Fruit fly (Drosophila melanogaster) whole organism, embryonic: ENCODE measurements around the gene CG32147.
A peak's percentile ranks its signal among the peaks of the same experiment; 100 is the strongest.

ENCODE experiments used
- C15 ChIP-seq: fragments of 200-800 bp; sonication (Bioruptor generic); IDR thresholded peaks from 3 replicates; pipeline ENCODE4 v1.3.6; 2022; ENCODE audit warnings: missing biosample characterization, missing genetic modification characterization
- CG10543 ChIP-seq: fragments of 200-800 bp; sonication (Bioruptor generic); optimal IDR thresholded peaks from 3 replicates; lab custom pipeline; 2017; ENCODE audit warnings: missing biosample characterization, mild to moderate bottlenecking, missing genetic modification characterization, moderate library complexity
- CG11247 ChIP-seq: fragments of 200-800 bp; sonication (Bioruptor generic); IDR thresholded peaks from 2 replicates; pipeline ENCODE4 v1.3.6; 2022; ENCODE audit warnings: missing biosample characterization, missing genetic modification characterization
- CG11398 ChIP-seq: fragments of 200-800 bp; sonication (Bioruptor generic); optimal IDR thresholded peaks from 2 replicates; lab custom pipeline; 2016; ENCODE audit warnings: missing biosample characterization, missing genetic modification characterization
- CG11504 ChIP-seq: fragments of 200-800 bp; sonication (Bioruptor generic); optimal IDR thresholded peaks from 3 replicates; lab custom pipeline; 2019; ENCODE audit warnings: missing biosample characterization, mild to moderate bottlenecking, missing genetic modification characterization, moderate library complexity
- CG13424 ChIP-seq: fragments of 200-800 bp; sonication (Bioruptor generic); optimal IDR thresholded peaks from 2 replicates; lab custom pipeline; 2019; ENCODE audit warnings: missing biosample characterization, mild to moderate bottlenecking, missing genetic modification characterization, moderate library complexity
- CG14441 ChIP-seq: fragments of 200-800 bp; sonication (Bioruptor generic); IDR thresholded peaks from 2 replicates; pipeline ENCODE4 v1.3.6; 2022; ENCODE audit warnings: missing biosample characterization, missing genetic modification characterization
- CG1529 ChIP-seq: fragments of 200-800 bp; sonication (Bioruptor generic); optimal IDR thresholded peaks from 3 replicates; lab custom pipeline; 2018; ENCODE audit warnings: missing biosample characterization, missing genetic modification characterization
- CG17328 ChIP-seq: fragments of 200-800 bp; sonication (Bioruptor generic); IDR thresholded peaks from 2 replicates; pipeline ENCODE4 v1.3.6; 2022; ENCODE audit warnings: missing biosample characterization, missing genetic modification characterization
- CG1832 ChIP-seq: fragments of 200-800 bp; sonication (Bioruptor generic); optimal IDR thresholded peaks from 2 replicates; lab custom pipeline; 2017; ENCODE audit warnings: missing biosample characterization, mild to moderate bottlenecking, missing genetic modification characterization, inconsistent platforms
- CG2129 ChIP-seq: fragments of 200-800 bp; sonication (Bioruptor generic); IDR thresholded peaks from 2 replicates; pipeline ENCODE4 v1.3.6; 2022; ENCODE audit warnings: missing biosample characterization, missing genetic modification characterization; ENCODE audit not compliant: partially characterized antibody
- CG31224 ChIP-seq: fragments of 200-800 bp; sonication (Bioruptor generic); IDR thresholded peaks from 2 replicates; pipeline ENCODE4 v1.3.6; 2022; ENCODE audit warnings: missing biosample characterization, missing genetic modification characterization
- CG32772 ChIP-seq: fragments of 200-800 bp; sonication (Bioruptor generic); IDR thresholded peaks from 2 replicates; pipeline ENCODE4 v1.3.6; 2022; ENCODE audit warnings: missing biosample characterization, missing genetic modification characterization
- CG34224 ChIP-seq: fragments of 200-800 bp; sonication (Bioruptor generic); IDR thresholded peaks from 3 replicates; pipeline ENCODE4 v1.3.6; 2022; ENCODE audit warnings: missing biosample characterization, missing genetic modification characterization; ENCODE audit not compliant: partially characterized antibody
- CG7786 ChIP-seq: fragments of 200-800 bp; sonication (Bioruptor generic); optimal IDR thresholded peaks from 2 replicates; lab custom pipeline; 2016; ENCODE audit warnings: missing biosample characterization, missing genetic modification characterization
- CG7963 ChIP-seq: fragments of 200-800 bp; sonication (Bioruptor generic); IDR thresholded peaks from 3 replicates; pipeline ENCODE4 v1.3.6; 2022; ENCODE audit warnings: missing biosample characterization, missing genetic modification characterization; ENCODE audit not compliant: partially characterized antibody
- CG8281 ChIP-seq: fragments of 200-800 bp; sonication (Bioruptor generic); optimal IDR thresholded peaks from 2 replicates; lab custom pipeline; 2018; ENCODE audit warnings: missing biosample characterization, mild to moderate bottlenecking, missing genetic modification characterization, moderate library complexity
- CG8478 ChIP-seq: fragments of >200 bp; optimal IDR thresholded peaks from 2 replicates; lab custom pipeline; 2018
- Dad ChIP-seq: fragments of 200-800 bp; sonication (Bioruptor generic); optimal IDR thresholded peaks from 3 replicates; lab custom pipeline; 2016; ENCODE audit warnings: missing biosample characterization, missing genetic modification characterization
- Elba2 ChIP-seq: fragments of 200-800 bp; sonication (Bioruptor generic); optimal IDR thresholded peaks from 3 replicates; lab custom pipeline; 2016; ENCODE audit warnings: missing biosample characterization, missing genetic modification characterization
- Fer1 ChIP-seq: fragments of 200-800 bp; sonication (Bioruptor generic); optimal IDR thresholded peaks from 2 replicates; lab custom pipeline; 2017; ENCODE audit warnings: missing biosample characterization, mild to moderate bottlenecking, missing genetic modification characterization
- Gug ChIP-seq: fragments of 200-800 bp; sonication (Bioruptor generic); IDR thresholded peaks from 4 replicates; pipeline ENCODE4 v1.3.6; 2022; ENCODE audit warnings: missing biosample characterization, missing genetic modification characterization
- Hey ChIP-seq: fragments of 200-800 bp; sonication (Bioruptor generic); optimal IDR thresholded peaks from 3 replicates; lab custom pipeline; 2018; ENCODE audit warnings: missing biosample characterization, mild to moderate bottlenecking, missing genetic modification characterization
- Hr3 ChIP-seq: fragments of 200-800 bp; sonication (Bioruptor generic); optimal IDR thresholded peaks from 3 replicates; lab custom pipeline; 2016; ENCODE audit warnings: missing biosample characterization, missing genetic modification characterization
- Hsf ChIP-seq: fragments of 200-800 bp; sonication (Bioruptor generic); optimal IDR thresholded peaks from 3 replicates; lab custom pipeline; 2016; ENCODE audit warnings: missing biosample characterization, missing genetic modification characterization
- Mes4 ChIP-seq: fragments of 200-800 bp; sonication (Bioruptor generic); optimal IDR thresholded peaks from 2 replicates; lab custom pipeline; 2016; ENCODE audit warnings: missing biosample characterization, missing genetic modification characterization
- NFAT ChIP-seq: fragments of 200-800 bp; sonication (Bioruptor generic); IDR thresholded peaks from 2 replicates; pipeline ENCODE4 v1.3.6; 2022; ENCODE audit warnings: missing biosample characterization, missing genetic modification characterization
- Nf-YB ChIP-seq: fragments of 200-800 bp; sonication (Bioruptor generic); optimal IDR thresholded peaks from 3 replicates; lab custom pipeline; 2019; ENCODE audit warnings: missing biosample characterization, mild to moderate bottlenecking, missing genetic modification characterization, moderate library complexity
- Six4 ChIP-seq: fragments of 200-800 bp; sonication (Bioruptor generic); optimal IDR thresholded peaks from 2 replicates; lab custom pipeline; 2016; ENCODE audit warnings: missing biosample characterization, missing genetic modification characterization
- Sox102F ChIP-seq: fragments of 200-800 bp; sonication (Bioruptor generic); optimal IDR thresholded peaks from 2 replicates; lab custom pipeline; 2018; ENCODE audit warnings: missing biosample characterization, mild to moderate bottlenecking, missing genetic modification characterization, moderate library complexity
- az2 ChIP-seq: fragments of 200-800 bp; sonication (Bioruptor generic); optimal IDR thresholded peaks from 3 replicates; lab custom pipeline; 2016; ENCODE audit warnings: missing biosample characterization, missing genetic modification characterization
- btn ChIP-seq: fragments of 200-800 bp; sonication (Bioruptor generic); optimal IDR thresholded peaks from 2 replicates; lab custom pipeline; 2016; ENCODE audit warnings: missing biosample characterization, missing genetic modification characterization
- cato ChIP-seq: fragments of 200-800 bp; sonication (Bioruptor generic); optimal IDR thresholded peaks from 2 replicates; lab custom pipeline; 2016; ENCODE audit warnings: missing biosample characterization, missing genetic modification characterization, borderline replicate concordance
- cg ChIP-seq: fragments of 200-800 bp; sonication (Bioruptor generic); optimal IDR thresholded peaks from 3 replicates; lab custom pipeline; 2019; ENCODE audit warnings: missing biosample characterization, mild to moderate bottlenecking, missing genetic modification characterization, moderate library complexity
- chinmo ChIP-seq: fragments of 200-800 bp; sonication (Bioruptor generic); IDR thresholded peaks from 4 replicates; pipeline ENCODE4 v1.3.6; 2022; ENCODE audit warnings: missing biosample characterization, missing genetic modification characterization; ENCODE audit not compliant: partially characterized antibody
- croc ChIP-seq: fragments of 200-800 bp; sonication (Bioruptor generic); conservative IDR thresholded peaks from 3 replicates; pipeline ENCODE4 v1.3.6; 2022; ENCODE audit warnings: missing biosample characterization, missing genetic modification characterization
- eyg ChIP-seq: fragments of 200-800 bp; sonication (Bioruptor generic); optimal IDR thresholded peaks from 3 replicates; lab custom pipeline; 2016; ENCODE audit warnings: missing biosample characterization, missing genetic modification characterization
- fd102C ChIP-seq: fragments of 200-800 bp; sonication (Bioruptor generic); optimal IDR thresholded peaks from 2 replicates; lab custom pipeline; 2018; ENCODE audit warnings: missing biosample characterization, mild to moderate bottlenecking, missing genetic modification characterization, moderate library complexity
- gsb-n ChIP-seq: fragments of 200-800 bp; sonication (Bioruptor generic); optimal IDR thresholded peaks from 3 replicates; lab custom pipeline; 2018; ENCODE audit warnings: missing biosample characterization, mild to moderate bottlenecking, missing genetic modification characterization
- hkb ChIP-seq, 2 experiments: fragments of 200-800 bp in 1 of 2; fragments of >200 bp in 1 of 2; sonication (Bioruptor generic) in 1 of 2; IDR thresholded peaks in 1 of 2; optimal IDR thresholded peaks in 1 of 2; 2 replicates each; pipeline versions ENCODE4 v1.3.6 to Lab custom; 2017 to 2022; ENCODE audit warnings: missing biosample characterization in 1 of 2, missing genetic modification characterization in 1 of 2
- maf-S ChIP-seq: fragments of 200-800 bp; sonication (Bioruptor generic); optimal IDR thresholded peaks from 2 replicates; lab custom pipeline; 2016; ENCODE audit warnings: missing biosample characterization, missing genetic modification characterization
- nau ChIP-seq: fragments of 200-800 bp; sonication (Bioruptor generic); optimal IDR thresholded peaks from 3 replicates; lab custom pipeline; 2017; ENCODE audit warnings: missing biosample characterization, mild to moderate bottlenecking, missing genetic modification characterization, missing genetic modification reagents
- org-1 ChIP-seq: fragments of 200-800 bp; sonication (Bioruptor generic); optimal IDR thresholded peaks from 2 replicates; lab custom pipeline; 2017; ENCODE audit warnings: missing biosample characterization, missing genetic modification characterization
- row ChIP-seq: fragments of 200-800 bp; sonication (Bioruptor generic); IDR thresholded peaks from 3 replicates; pipeline ENCODE4 v1.3.6; 2022; ENCODE audit warnings: missing biosample characterization, missing genetic modification characterization
- salm ChIP-seq: fragments of 200-800 bp; sonication (Bioruptor generic); optimal IDR thresholded peaks from 2 replicates; lab custom pipeline; 2018; ENCODE audit warnings: missing biosample characterization, mild to moderate bottlenecking, missing genetic modification characterization
- sc ChIP-seq, 3 experiments: fragments of >200 bp in 2 of 3; fragments of 200-800 bp in 1 of 3; sonication (Bioruptor generic) in 1 of 3; optimal IDR thresholded peaks; 2 replicates in 2 of 3; 3 replicates in 1 of 3; lab custom pipeline; 2017; ENCODE audit warnings: mild to moderate bottlenecking in 1 of 3, missing biosample characterization in 1 of 3, missing genetic modification characterization in 1 of 3, missing genetic modification reagents in 1 of 3
- scrt ChIP-seq: fragments of 200-800 bp; sonication (Bioruptor generic); optimal IDR thresholded peaks from 2 replicates; lab custom pipeline; 2018; ENCODE audit warnings: missing biosample characterization, mild to moderate bottlenecking, missing genetic modification characterization, moderate library complexity
- sob ChIP-seq: fragments of 200-800 bp; sonication (Bioruptor generic); IDR thresholded peaks from 2 replicates; pipeline ENCODE4 v1.3.6; 2022; ENCODE audit warnings: missing biosample characterization, missing genetic modification characterization
- wdn ChIP-seq: fragments of 200-800 bp; sonication (Bioruptor generic); IDR thresholded peaks from 2 replicates; pipeline ENCODE4 v1.3.6; 2022; ENCODE audit warnings: missing biosample characterization, missing genetic modification characterization

The CG32147 gene

DNA sequence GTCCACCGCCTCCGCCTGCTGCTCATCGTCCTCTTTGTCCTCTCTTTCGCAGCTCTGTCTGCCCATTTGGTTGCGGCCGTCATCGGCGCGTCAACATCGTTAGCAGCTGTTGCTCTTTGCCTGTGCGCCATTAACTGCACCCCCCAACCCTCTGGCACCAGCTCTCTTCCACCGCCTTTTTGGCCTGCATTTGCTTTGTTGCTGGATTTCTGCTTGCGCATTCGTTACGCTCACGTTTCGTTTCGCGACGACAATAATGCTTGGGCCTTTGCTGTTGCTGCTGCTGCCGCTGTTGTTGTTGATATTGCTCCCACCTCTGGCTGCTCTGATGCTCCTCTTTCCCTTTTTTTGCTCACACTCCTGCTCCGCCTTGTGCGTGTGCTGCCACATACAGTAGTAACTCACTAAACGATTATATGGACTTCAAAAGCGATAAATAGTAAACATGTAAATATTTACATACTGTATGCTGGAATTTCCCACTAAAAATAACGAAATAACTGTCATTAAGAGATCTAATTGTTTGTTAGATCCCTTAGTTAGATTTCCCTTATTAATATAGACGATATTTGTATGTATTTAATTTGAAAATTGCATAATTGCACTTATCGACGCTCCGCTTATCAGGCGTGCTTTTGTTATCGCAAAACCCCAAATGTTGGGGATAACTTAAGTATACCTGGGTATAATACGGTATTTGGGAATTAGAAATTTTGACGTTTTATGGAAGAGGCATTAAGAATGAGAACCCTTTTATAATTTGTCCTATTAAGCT, 42.0 kb downstream of the CG32147 start (continued):
- TF ChIP-seq CG8281 (tag; lab: Kevin White, UChicago), result no peak
- TF ChIP-seq fd102C (GFP tag; lab: Kevin White, UChicago), result no peak
- no peak for TF ChIP-seq Nf-YB (GFP tag; lab: Kevin White, UChicago)
- no peak for TF ChIP-seq cg
- no peak for TF ChIP-seq NFAT
- TF ChIP-seq CG8478 (lab: Kevin White, UChicago), result no peak
- TF ChIP-seq CG34224 (GFP tag; lab: Robert Waterston, UW), result no peak
- TF ChIP-seq Elba2 (GFP tag; lab: Kevin White, UChicago), result no peak
- no peak for TF ChIP-seq CG1529 (GFP tag; lab: Kevin White, UChicago)
- TF ChIP-seq C15 (GFP tag; lab: Robert Waterston, UW), result no peak
- no peak for TF ChIP-seq Fer1 (GFP tag; lab: Kevin White, UChicago)
- no peak for TF ChIP-seq CG14441 (GFP tag; lab: Robert Waterston, UW)
- TF ChIP-seq Sox102F (GFP tag; lab: Kevin White, UChicago), result peak; percentile 20
- no peak for TF ChIP-seq CG11398 (GFP tag; lab: Kevin White, UChicago)
- no peak for TF ChIP-seq Hey (tag; lab: Kevin White, UChicago)
- 0 out of 2 replicates have a peak, but pooled peaks have one; percentile 14 for TF ChIP-seq CG11247 (GFP tag; lab: Robert Waterston, UW)
- no peak for TF ChIP-seq CG13424 (tag; lab: Kevin White, UChicago)
- TF ChIP-seq sc (optimal IDR thresholded peaks at IDR 0.05; lab: Kevin White, UChicago), result no peak
- TF ChIP-seq sc (GFP tag; optimal IDR thresholded peaks at IDR 0.05; lab: Kevin White, UChicago), result no peak
- TF ChIP-seq org-1 (GFP tag; lab: Kevin White, UChicago), result no peak
- no peak for TF ChIP-seq CG7786 (GFP tag; lab: Kevin White, UChicago)
- TF ChIP-seq CG11504, result peak; percentile 23
- TF ChIP-seq az2 (GFP tag; lab: Kevin White, UChicago), result no peak
- peak; percentile 82 for TF ChIP-seq nau (GFP tag; lab: Kevin White, UChicago)
- TF ChIP-seq CG10543 (GFP tag; lab: Kevin White, UChicago), result peak; percentile 2
- no peak for TF ChIP-seq maf-S
- no peak for TF ChIP-seq Dad (GFP tag; lab: Kevin White, UChicago)
- no peak for TF ChIP-seq Six4 (GFP tag; lab: Kevin White, UChicago)
- no peak for TF ChIP-seq salm (tag; lab: Kevin White, UChicago)
- no peak for TF ChIP-seq CG2129 (GFP tag; lab: Robert Waterston, UW)
- no peak for TF ChIP-seq CG31224 (GFP tag; lab: Robert Waterston, UW)
- TF ChIP-seq Hr3 (GFP tag; lab: Kevin White, UChicago), result no peak
- TF ChIP-seq Gug (GFP tag; lab: Robert Waterston, UW), result no peak
- TF ChIP-seq croc (GFP tag; lab: Robert Waterston, UW), result no peak
- peak; percentile 10 for TF ChIP-seq eyg (GFP tag; lab: Kevin White, UChicago)
- no peak for TF ChIP-seq CG32772 (GFP tag; lab: Robert Waterston, UW)
- no peak for TF ChIP-seq Mes4 (GFP tag; lab: Kevin White, UChicago)
- TF ChIP-seq CG17328 (GFP tag; lab: Robert Waterston, UW), result no peak
- TF ChIP-seq Hsf (GFP tag; lab: Kevin White, UChicago), result no peak
- peak; percentile 80 for TF ChIP-seq scrt (GFP tag; lab: Kevin White, UChicago)
- TF ChIP-seq cato (GFP tag; lab: Kevin White, UChicago), result no peak
- no peak for TF ChIP-seq chinmo
- no peak for TF ChIP-seq btn (GFP tag; lab: Kevin White, UChicago)
- TF ChIP-seq row (GFP tag; lab: Robert Waterston, UW), result peak; percentile 25; the same call in 1 of the 3 replicates
- TF ChIP-seq CG7963 (GFP tag; lab: Robert Waterston, UW), result no peak
- TF ChIP-seq sob, result no peak
- TF ChIP-seq hkb (optimal IDR thresholded peaks at IDR 0.05; lab: Kevin White, UChicago), result no peak
- TF ChIP-seq hkb (GFP tag; IDR thresholded peaks at IDR 0.05; lab: Robert Waterston, UW), result no peak
- no peak for TF ChIP-seq CG1832 (GFP tag; lab: Kevin White, UChicago)
- no peak for TF ChIP-seq wdn (GFP tag; lab: Robert Waterston, UW)
- peak; percentile 66 for TF ChIP-seq gsb-n (tag; lab: Kevin White, UChicago)
